Fruit fly (Drosophila melanogaster): ENCODE data around the gene CG43330.

CG43330 gene

dm6 chr3L:22463412-22463811 lies 40.8 kb downstream of the CG43330 start:
- no peak for TF ChIP-seq noc (tag; optimal IDR thresholded peaks at IDR 0.05)

dm6 chr3L:22460918-22461634 lies 43.1 kb downstream of the CG43330 start, which contains the start of gene laza:
laza (minus strand) TSS chr3L:22461131.
- TF ChIP-seq noc (tag; optimal IDR thresholded peaks at IDR 0.05) = no peak

dm6 chr3L:22460428-22460827 lies 43.8 kb downstream of the CG43330 start:
- TF ChIP-seq noc (tag; optimal IDR thresholded peaks at IDR 0.05) = no peak

- no peak for TF ChIP-seq noc (tag; optimal IDR thresholded peaks at IDR 0.05)
Observed at dm6 chr3L:22458898-22459524, 45.2 kb downstream of the CG43330 start.

- no peak for TF ChIP-seq noc (tag; optimal IDR thresholded peaks at IDR 0.05)
Observed at dm6 chr3L:22458271-22458670, 46.0 kb downstream of the CG43330 start.

- TF ChIP-seq noc (tag; optimal IDR thresholded peaks at IDR 0.05) = no peak
Observed at dm6 chr3L:22455953-22456488, 48.2 kb downstream of the CG43330 start.

dm6 chr3L:22454368-22454767 lies 49.9 kb downstream of the CG43330 start, which contains the start of gene CG11449:
CG11449 (plus strand) TSS chr3L:22454373.
- TF ChIP-seq noc (tag; optimal IDR thresholded peaks at IDR 0.05) = no peak
